Worm (Caenorhabditis elegans) whole organism, L4/young adult: ENCODE results near the gene pph-4.2.

Experiments used
- W03F9.2 ChIP-seq: fragments of 150-350 bp; optimal IDR thresholded peaks from 2 replicates; lab custom pipeline; 2014; ENCODE audit warnings: missing biosample characterization, missing genetic modification characterization
- dao-5 ChIP-seq: sonication (generic microtip); optimal IDR thresholded peaks from 2 replicates; lab custom pipeline; 2016; ENCODE audit warnings: missing genotype, missing genetic modification characterization, moderate library complexity, missing compliant biosample characterization
- him-1 ChIP-seq: sonication (generic microtip); optimal IDR thresholded peaks from 2 replicates; lab custom pipeline; 2016; ENCODE audit warnings: missing genotype, missing genetic modification reagents, missing genetic modification characterization, missing compliant biosample characterization

The pph-4.2 gene

ce11 chrIII:12377198-12377662 is at the start of gene pph-4.2:
Gene pph-4.2, minus strand, starts transcription at chrIII:12377248.
- TF ChIP-seq W03F9.2 (tag; lab: Kevin White, UChicago) (peak; percentile 9), dao-5 (tag; lab: Kevin White, UChicago) (no peak)

- TF ChIP-seq W03F9.2 (tag; lab: Kevin White, UChicago) (no peak), dao-5 (tag; lab: Kevin White, UChicago) (no peak), him-1 (no peak)
Observed at ce11 chrIII:12426558-12426957, 49.5 kb upstream of the pph-4.2 start, which contains the start of gene pie-1. Gene pie-1, plus strand, starts transcription at chrIII:12426893.

ce11 chrIII:12425846-12426405 is 48.9 kb upstream of the pph-4.2 start:
- no peak for TF ChIP-seq W03F9.2 (tag; lab: Kevin White, UChicago)
- TF ChIP-seq dao-5 (tag; lab: Kevin White, UChicago) = no peak
- no peak for TF ChIP-seq him-1

- no peak for TF ChIP-seq dao-5 (tag; lab: Kevin White, UChicago)
- TF ChIP-seq W03F9.2 (tag; lab: Kevin White, UChicago) = no peak
- no peak for TF ChIP-seq him-1
Observed at ce11 chrIII:12424663-12425062, 47.6 kb upstream of the pph-4.2 start.

ce11 chrIII:12424066-12424465 is 47.0 kb upstream of the pph-4.2 start:
- peak; percentile 15 for TF ChIP-seq W03F9.2 (tag; lab: Kevin White, UChicago)
- no peak for TF ChIP-seq him-1
- TF ChIP-seq dao-5 (tag; lab: Kevin White, UChicago) = no peak

- TF ChIP-seq W03F9.2 (tag; lab: Kevin White, UChicago) (no peak), him-1 (no peak), dao-5 (tag; lab: Kevin White, UChicago) (no peak)
Observed at ce11 chrIII:12421708-12422107, 44.7 kb upstream of the pph-4.2 start, which contains the start of gene tat-1. Gene tat-1, minus strand, starts transcription at chrIII:12421718.

DNA sequence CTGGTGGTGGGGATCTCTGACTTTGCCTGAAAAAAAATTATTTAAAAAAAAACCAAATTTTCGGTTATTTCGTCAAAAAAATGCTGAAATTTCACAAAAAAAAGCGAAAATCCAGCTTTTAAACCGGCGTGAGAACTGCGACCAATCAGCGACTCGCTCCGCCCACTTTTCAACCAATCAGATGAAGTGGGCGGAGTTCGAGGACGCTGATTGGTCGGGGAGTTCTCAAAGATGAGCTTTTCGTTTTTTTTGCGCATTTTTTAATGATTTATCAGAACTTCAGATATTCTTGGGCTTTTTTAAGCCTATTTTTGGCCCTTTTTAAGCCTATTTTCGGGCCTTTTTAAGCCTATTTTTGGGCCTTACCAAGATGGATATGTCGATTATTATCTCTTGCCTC is 43.2 kb upstream of the pph-4.2 start:
- TF ChIP-seq dao-5 (tag; lab: Kevin White, UChicago) (no peak), W03F9.2 (tag; lab: Kevin White, UChicago) (no peak), him-1 (no peak)

- TF ChIP-seq dao-5 (tag; lab: Kevin White, UChicago) (no peak), W03F9.2 (tag; lab: Kevin White, UChicago) (no peak), him-1 (no peak)
Observed at ce11 chrIII:12414533-12414932, 37.5 kb upstream of the pph-4.2 start.

- TF ChIP-seq W03F9.2 (tag; lab: Kevin White, UChicago) (no peak), dao-5 (tag; lab: Kevin White, UChicago) (no peak), him-1 (no peak)
Observed at ce11 chrIII:12411668-12412067, 34.6 kb upstream of the pph-4.2 start.

DNA sequence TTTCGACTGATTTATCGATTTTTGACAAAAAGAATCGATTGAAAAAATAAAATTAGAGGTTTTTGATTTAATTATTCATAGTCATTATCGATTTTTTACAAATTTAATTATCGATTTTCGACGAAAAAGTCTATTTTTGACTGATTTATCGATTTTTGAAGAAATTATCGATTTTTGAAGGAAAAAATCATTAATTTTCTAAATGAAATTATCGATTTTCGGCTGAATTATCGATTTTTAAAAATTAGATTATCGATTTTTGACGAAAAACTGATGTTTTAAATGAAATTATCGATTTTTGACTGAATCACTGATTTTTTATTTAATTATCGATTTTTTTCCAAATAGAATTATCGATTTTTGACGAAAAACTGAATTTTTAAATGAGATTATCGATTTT is 34.0 kb upstream of the pph-4.2 start:
- TF ChIP-seq him-1 = no peak
- no peak for TF ChIP-seq W03F9.2 (tag; lab: Kevin White, UChicago)
- TF ChIP-seq dao-5 (tag; lab: Kevin White, UChicago) = no peak

DNA sequence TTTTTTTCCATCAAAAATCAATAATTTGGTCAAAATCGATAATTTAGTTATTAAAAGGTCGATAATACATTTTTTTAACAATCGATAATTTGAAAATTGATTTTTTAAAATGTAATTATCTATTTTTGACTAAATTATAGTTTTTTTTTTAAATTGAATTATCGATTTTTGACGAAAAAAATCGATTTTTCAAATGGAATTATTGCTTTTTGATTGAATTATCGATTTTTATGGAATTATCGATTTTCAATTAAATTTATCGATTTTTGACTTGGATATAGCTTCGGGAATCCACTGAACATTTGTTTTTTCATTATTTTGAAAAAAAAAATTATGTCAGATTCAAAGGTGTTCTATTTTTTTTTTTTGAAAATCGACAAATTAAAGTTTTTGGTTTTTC is 33.3 kb upstream of the pph-4.2 start:
- no peak for TF ChIP-seq dao-5 (tag; lab: Kevin White, UChicago)
- TF ChIP-seq him-1 = no peak
- TF ChIP-seq W03F9.2 (tag; lab: Kevin White, UChicago) = no peak

DNA sequence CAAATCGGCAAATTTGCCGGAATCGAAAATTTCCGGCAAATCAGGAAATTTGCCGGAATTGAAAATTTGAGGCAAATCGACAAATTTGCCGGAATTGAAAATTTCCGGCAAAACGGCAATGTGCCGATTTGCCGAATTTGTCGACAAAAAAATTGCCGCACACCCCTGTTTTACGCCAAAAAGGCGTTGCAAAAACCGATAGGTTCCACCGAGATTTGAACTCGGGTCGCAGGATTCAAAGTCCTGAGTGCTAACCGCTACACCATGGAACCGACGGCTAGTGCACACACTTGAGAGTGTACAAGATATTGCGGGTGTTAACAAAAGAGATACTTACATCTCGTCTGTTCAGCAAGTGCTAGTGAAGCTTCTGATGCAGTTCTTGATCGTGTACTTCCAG is 22.7 kb upstream of the pph-4.2 start:
- TF ChIP-seq dao-5 (tag; lab: Kevin White, UChicago) (no peak), W03F9.2 (tag; lab: Kevin White, UChicago) (no peak), him-1 (no peak)

- TF ChIP-seq him-1 = no peak
- TF ChIP-seq dao-5 (tag; lab: Kevin White, UChicago) = no peak
- no peak for TF ChIP-seq W03F9.2 (tag; lab: Kevin White, UChicago)
Observed at ce11 chrIII:12398468-12398867, 21.4 kb upstream of the pph-4.2 start.

DNA sequence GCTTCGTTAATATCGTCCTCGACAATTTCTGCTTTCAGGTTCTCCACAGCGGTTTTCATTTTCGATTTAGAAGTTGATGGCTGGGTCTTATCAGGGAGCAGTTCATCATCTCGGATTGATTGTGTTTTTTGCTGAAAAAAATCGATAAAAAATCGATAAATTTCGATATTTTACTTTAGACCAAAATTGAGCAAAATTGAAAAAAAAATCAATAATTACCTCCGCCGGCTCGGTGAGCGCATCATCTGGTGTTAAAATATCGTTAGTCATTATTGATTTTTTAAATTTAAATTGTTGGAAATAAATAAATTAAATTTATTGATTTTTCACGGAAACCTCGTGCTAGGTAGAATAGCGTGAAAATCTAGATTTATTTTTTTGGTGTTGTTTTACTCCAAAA is 18.0 kb upstream of the pph-4.2 start, which contains the start of gene Y49E10.10:
TSS of gene Y49E10.10 (plus strand) at position 381 of the 400 bp plus-strand sequence.
- TF ChIP-seq him-1 = no peak
- no peak for TF ChIP-seq W03F9.2 (tag; lab: Kevin White, UChicago)
- TF ChIP-seq dao-5 (tag; lab: Kevin White, UChicago) = no peak

DNA sequence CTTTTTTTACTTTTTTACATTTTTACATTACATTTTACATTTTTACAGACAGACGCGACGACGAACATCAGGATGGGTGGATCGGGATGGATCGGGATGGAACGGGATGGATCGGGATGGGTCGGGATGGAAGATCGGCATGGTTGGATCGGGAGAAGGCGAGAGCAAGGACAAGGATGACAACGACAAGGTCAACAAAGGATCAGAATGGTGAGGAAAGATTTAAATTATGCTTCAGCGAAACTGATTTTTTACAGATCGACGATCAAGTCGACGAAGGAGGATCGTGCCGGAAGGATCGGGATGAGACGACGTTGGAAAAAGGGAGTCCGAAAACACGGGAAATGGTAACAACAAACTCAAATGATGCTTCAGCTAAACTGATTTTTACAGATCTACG is 11.1 kb upstream of the pph-4.2 start:
- no peak for TF ChIP-seq dao-5 (tag; lab: Kevin White, UChicago)
- TF ChIP-seq W03F9.2 (tag; lab: Kevin White, UChicago) = no peak
- no peak for TF ChIP-seq him-1
